Fruit fly (Drosophila melanogaster) whole organism, embryonic: ENCODE data around the gene tweek.

Experiments used
- CG11696 ChIP-seq: fragments of 200-800 bp; sonication (Bioruptor generic); IDR thresholded peaks from 2 replicates; pipeline ENCODE4 v1.3.6; 2022; ENCODE audit warnings: missing biosample characterization, missing genetic modification characterization
- CG13287 ChIP-seq: fragments of 200-800 bp; sonication (Bioruptor generic); IDR thresholded peaks from 2 replicates; pipeline ENCODE4 v1.3.6; 2022; ENCODE audit warnings: missing biosample characterization, missing genetic modification characterization; ENCODE audit not compliant: partially characterized antibody
- CG1602 ChIP-seq: fragments of 200-800 bp; sonication (Bioruptor generic); optimal IDR thresholded peaks from 3 replicates; lab custom pipeline; 2016; ENCODE audit warnings: missing biosample characterization, missing genetic modification characterization
- CG16779 ChIP-seq: fragments of 200-800 bp; sonication (Bioruptor generic); IDR thresholded peaks from 2 replicates; pipeline ENCODE4 v1.3.6; 2022; ENCODE audit warnings: missing biosample characterization, missing genetic modification characterization
- CG16813 ChIP-seq: fragments of 200-800 bp; sonication (Bioruptor generic); IDR thresholded peaks from 3 replicates; pipeline ENCODE4 v1.3.6; 2022; ENCODE audit warnings: missing biosample characterization, missing genetic modification characterization; ENCODE audit not compliant: partially characterized antibody
- CG16863 ChIP-seq: fragments of 200-800 bp; sonication (Bioruptor generic); optimal IDR thresholded peaks from 3 replicates; lab custom pipeline; 2016; ENCODE audit warnings: missing biosample characterization, missing genetic modification characterization
- CG17186 ChIP-seq: fragments of 200-800 bp; sonication (Bioruptor generic); optimal IDR thresholded peaks from 3 replicates; lab custom pipeline; 2017; ENCODE audit warnings: missing biosample characterization, missing genetic modification reagents, missing genetic modification characterization
- CG17385 ChIP-seq: fragments of 200-800 bp; sonication (Bioruptor generic); optimal IDR thresholded peaks from 3 replicates; lab custom pipeline; 2018; ENCODE audit warnings: missing biosample characterization, mild to moderate bottlenecking, missing genetic modification characterization
- CG2116 ChIP-seq: fragments of 200-800 bp; sonication (Bioruptor generic); optimal IDR thresholded peaks from 3 replicates; lab custom pipeline; 2018; ENCODE audit warnings: missing biosample characterization, mild to moderate bottlenecking, missing genetic modification characterization
- CG2120 ChIP-seq: fragments of 200-800 bp; sonication (Bioruptor generic); optimal IDR thresholded peaks from 3 replicates; lab custom pipeline; 2016; ENCODE audit warnings: missing biosample characterization, missing genetic modification characterization
- CG30020 ChIP-seq: fragments of 200-800 bp; optimal IDR thresholded peaks from 2 replicates; lab custom pipeline; 2019; ENCODE audit warnings: missing biosample characterization, mild to moderate bottlenecking, missing genetic modification characterization, moderate library complexity
- CG31441 ChIP-seq: fragments of 200-800 bp; sonication (Bioruptor generic); IDR thresholded peaks from 2 replicates; pipeline ENCODE4 v1.3.6; 2022; ENCODE audit warnings: missing biosample characterization, missing genetic modification characterization
- CG32532 ChIP-seq: fragments of 200-800 bp; sonication (Bioruptor generic); IDR thresholded peaks from 2 replicates; pipeline ENCODE4 v1.3.6; 2022; ENCODE audit warnings: missing biosample characterization, missing genetic modification characterization
- CG3407 ChIP-seq: fragments of 200-800 bp; sonication (Bioruptor generic); optimal IDR thresholded peaks from 2 replicates; lab custom pipeline; 2018; ENCODE audit warnings: missing biosample characterization, mild to moderate bottlenecking, missing genetic modification characterization
- CG34376 ChIP-seq: fragments of 200-800 bp; sonication (Bioruptor generic); optimal IDR thresholded peaks from 2 replicates; lab custom pipeline; 2018; ENCODE audit warnings: missing biosample characterization, mild to moderate bottlenecking, missing genetic modification characterization
- CG34422 ChIP-seq: fragments of 200-800 bp; sonication (Bioruptor generic); IDR thresholded peaks from 3 replicates; pipeline ENCODE4 v1.3.6; 2022; ENCODE audit warnings: missing biosample characterization, missing genetic modification characterization
- CG4854 ChIP-seq: fragments of 200-800 bp; sonication (Bioruptor generic); optimal IDR thresholded peaks from 2 replicates; lab custom pipeline; 2016; ENCODE audit warnings: missing biosample characterization, missing genetic modification characterization, inconsistent platforms
- CG8290 ChIP-seq, 3 experiments: fragments of 200-800 bp; sonication (Bioruptor generic); optimal IDR thresholded peaks; 2 replicates each; lab custom pipeline; 2016 to 2019; ENCODE audit warnings: missing biosample characterization in 3 of 3, missing genetic modification characterization in 3 of 3, mild to moderate bottlenecking in 2 of 3, moderate library complexity in 1 of 3
- CG8359 ChIP-seq: fragments of 200-800 bp; sonication (Bioruptor generic); optimal IDR thresholded peaks from 2 replicates; lab custom pipeline; 2017; ENCODE audit warnings: missing biosample characterization, mild to moderate bottlenecking, missing genetic modification characterization, borderline replicate concordance
- CG8765 ChIP-seq: fragments of 200-800 bp; sonication (Bioruptor generic); IDR thresholded peaks from 2 replicates; pipeline ENCODE4 v1.3.6; 2022; ENCODE audit warnings: missing biosample characterization, missing genetic modification characterization
- CG9932 ChIP-seq: fragments of 200-800 bp; sonication (Bioruptor generic); IDR thresholded peaks from 2 replicates; pipeline ENCODE4 v1.3.6; 2022; ENCODE audit warnings: missing biosample characterization, missing genetic modification characterization
- Camta ChIP-seq: fragments of 200-800 bp; sonication (Bioruptor generic); optimal IDR thresholded peaks from 2 replicates; lab custom pipeline; 2016; ENCODE audit warnings: missing biosample characterization, missing genetic modification characterization
- Dref ChIP-seq: fragments of 200-800 bp; sonication (Bioruptor generic); IDR thresholded peaks from 2 replicates; pipeline ENCODE4 v1.3.6; 2022; ENCODE audit warnings: missing biosample characterization, missing genetic modification characterization
- Ets65A ChIP-seq: fragments of 200-800 bp; sonication (Bioruptor generic); peaks from one replicate; lab custom pipeline; 2016; ENCODE audit warnings: missing biosample characterization, missing genetic modification characterization
- Fer1 ChIP-seq: fragments of 200-800 bp; sonication (Bioruptor generic); optimal IDR thresholded peaks from 2 replicates; lab custom pipeline; 2017; ENCODE audit warnings: missing biosample characterization, mild to moderate bottlenecking, missing genetic modification characterization
- HLH54F ChIP-seq: fragments of 200-800 bp; sonication (Bioruptor generic); optimal IDR thresholded peaks from 3 replicates; lab custom pipeline; 2016; ENCODE audit warnings: missing biosample characterization, missing genetic modification characterization
- Hmx ChIP-seq: fragments of 200-800 bp; sonication (Bioruptor generic); optimal IDR thresholded peaks from 2 replicates; lab custom pipeline; 2016; ENCODE audit warnings: missing biosample characterization, missing genetic modification characterization
- Mad ChIP-seq: fragments of 200-800 bp; sonication (Bioruptor generic); optimal IDR thresholded peaks from 2 replicates; lab custom pipeline; 2016; ENCODE audit warnings: missing biosample characterization, missing genetic modification characterization
- Mrtf ChIP-seq: fragments of 200-800 bp; sonication (Bioruptor generic); IDR thresholded peaks from 3 replicates; pipeline ENCODE4 v1.3.6; 2022; ENCODE audit warnings: missing biosample characterization, missing genetic modification characterization
- Usf ChIP-seq: fragments of 200-800 bp; sonication (Bioruptor generic); optimal IDR thresholded peaks from 2 replicates; lab custom pipeline; 2017; ENCODE audit warnings: missing genotype, missing biosample characterization, missing genetic modification characterization
- ap ChIP-seq: fragments of 200-800 bp; sonication (Bioruptor generic); IDR thresholded peaks from 2 replicates; pipeline ENCODE4 v1.3.6; 2022; ENCODE audit warnings: missing biosample characterization, missing genetic modification characterization
- bbx ChIP-seq: fragments of 200-800 bp; sonication (Bioruptor generic); IDR thresholded peaks from 2 replicates; pipeline ENCODE4 v1.3.6; 2022; ENCODE audit warnings: missing biosample characterization, missing genetic modification characterization; ENCODE audit not compliant: partially characterized antibody
- ci ChIP-seq: fragments of 200-800 bp; sonication (Bioruptor generic); IDR thresholded peaks from 3 replicates; pipeline ENCODE4 v1.3.6; 2022; ENCODE audit warnings: missing biosample characterization, missing genetic modification characterization
- grau ChIP-seq: fragments of 200-800 bp; optimal IDR thresholded peaks from 3 replicates; lab custom pipeline; 2019; ENCODE audit warnings: missing biosample characterization, mild to moderate bottlenecking, missing genetic modification characterization, moderate library complexity
- gro ChIP-seq: fragments of 200-800 bp; sonication (Bioruptor generic); optimal IDR thresholded peaks from 2 replicates; lab custom pipeline; 2016; ENCODE audit warnings: missing biosample characterization, missing genetic modification characterization
- h ChIP-seq: fragments of >200 bp; optimal IDR thresholded peaks from 2 replicates; lab custom pipeline; 2017
- lab ChIP-seq: fragments of 200-800 bp; sonication (Bioruptor generic); optimal IDR thresholded peaks from 3 replicates; lab custom pipeline; 2017; ENCODE audit warnings: missing biosample characterization, missing genetic modification characterization, mild to moderate bottlenecking, moderate library complexity, missing genetic modification reagents
- lola ChIP-seq, 3 experiments: fragments of >200 bp in 2 of 3; fragments of 200-800 bp in 1 of 3; sonication (Bioruptor generic) in 1 of 3; optimal IDR thresholded peaks; 2 replicates each; lab custom pipeline; 2017 to 2019; ENCODE audit warnings: missing biosample characterization in 3 of 3, missing genetic modification characterization in 3 of 3, mild to moderate bottlenecking in 1 of 3, moderate library complexity in 1 of 3
- lov ChIP-seq, 2 experiments: fragments of 200-800 bp in 1 of 2; fragments of >200 bp in 1 of 2; sonication (Bioruptor generic) in 1 of 2; IDR thresholded peaks in 1 of 2; optimal IDR thresholded peaks in 1 of 2; 2 replicates in 1 of 2; 3 replicates in 1 of 2; pipeline versions ENCODE4 v1.3.6 to Lab custom; 2017 to 2022; ENCODE audit warnings: missing biosample characterization in 1 of 2, missing genetic modification characterization in 1 of 2
- nau ChIP-seq: fragments of 200-800 bp; sonication (Bioruptor generic); optimal IDR thresholded peaks from 3 replicates; lab custom pipeline; 2017; ENCODE audit warnings: missing biosample characterization, mild to moderate bottlenecking, missing genetic modification characterization, missing genetic modification reagents
- nmo ChIP-seq: fragments of 200-800 bp; sonication (Bioruptor generic); optimal IDR thresholded peaks from 2 replicates; lab custom pipeline; 2018; ENCODE audit warnings: missing biosample characterization, mild to moderate bottlenecking, missing genetic modification characterization, moderate library complexity
- p53 ChIP-seq: fragments of 200-800 bp; sonication (Bioruptor generic); optimal IDR thresholded peaks from 2 replicates; lab custom pipeline; 2016; ENCODE audit warnings: missing biosample characterization, missing genetic modification characterization
- pita ChIP-seq: fragments of 200-800 bp; sonication (Bioruptor generic); optimal IDR thresholded peaks from 2 replicates; lab custom pipeline; 2017; ENCODE audit warnings: missing biosample characterization, mild to moderate bottlenecking, missing genetic modification characterization
- row ChIP-seq: fragments of 200-800 bp; sonication (Bioruptor generic); IDR thresholded peaks from 3 replicates; pipeline ENCODE4 v1.3.6; 2022; ENCODE audit warnings: missing biosample characterization, missing genetic modification characterization
- shn ChIP-seq: fragments of 200-800 bp; sonication (Bioruptor generic); optimal IDR thresholded peaks from 3 replicates; lab custom pipeline; 2016; ENCODE audit warnings: missing biosample characterization, missing genetic modification characterization
- sisA ChIP-seq: fragments of 200-800 bp; sonication (Bioruptor generic); IDR thresholded peaks from 2 replicates; pipeline ENCODE4 v1.3.6; 2022; ENCODE audit warnings: missing biosample characterization, missing genetic modification characterization
- sna ChIP-seq: fragments of 200-800 bp; sonication (Bioruptor generic); IDR thresholded peaks from 2 replicates; pipeline ENCODE4 v1.3.6; 2022; ENCODE audit warnings: missing biosample characterization, missing genetic modification characterization; ENCODE audit not compliant: partially characterized antibody
- so ChIP-seq: fragments of 200-800 bp; sonication (Bioruptor generic); IDR thresholded peaks from 3 replicates; pipeline ENCODE4 v1.3.6; 2022; ENCODE audit warnings: missing biosample characterization, missing genetic modification characterization
- sob ChIP-seq: fragments of 200-800 bp; sonication (Bioruptor generic); IDR thresholded peaks from 2 replicates; pipeline ENCODE4 v1.3.6; 2022; ENCODE audit warnings: missing biosample characterization, missing genetic modification characterization
- tna ChIP-seq: fragments of 200-800 bp; sonication (Bioruptor generic); IDR thresholded peaks from 2 replicates; pipeline ENCODE4 v1.3.6; 2022; ENCODE audit warnings: missing biosample characterization, missing genetic modification characterization; ENCODE audit not compliant: partially characterized antibody

tweek gene

dm6 chr2L:16880930-16881329 lies 7.4 kb upstream of the tweek start (continued):
- TF ChIP-seq shn (GFP tag; lab: Kevin White, UChicago) = no peak
- peak; percentile 66; the same call in 2 of the 3 replicates for TF ChIP-seq ci (GFP tag; lab: Robert Waterston, UW)
- TF ChIP-seq CG16863 (GFP tag; lab: Kevin White, UChicago) = no peak
- no peak for TF ChIP-seq nau (GFP tag; lab: Kevin White, UChicago)
- TF ChIP-seq CG2116 (GFP tag; lab: Kevin White, UChicago) = no peak
- TF ChIP-seq CG4854 = no peak
- no peak for TF ChIP-seq CG8290 (GFP tag; optimal IDR thresholded peaks at IDR 0.05; lab: Kevin White, UChicago)
- TF ChIP-seq CG8290 (tag; optimal IDR thresholded peaks at IDR 0.05; lab: Kevin White, UChicago) = peak in 1 of 2 experiments; percentile 64
- TF ChIP-seq CG31441 (GFP tag; lab: Robert Waterston, UW) = no peak
- no peak for TF ChIP-seq CG3407
- TF ChIP-seq Camta (GFP tag; lab: Kevin White, UChicago) = no peak
- no peak for TF ChIP-seq pita (GFP tag; lab: Kevin White, UChicago)
- TF ChIP-seq row (GFP tag; lab: Robert Waterston, UW) = peak; percentile 15; the same call in 1 of the 3 replicates
- TF ChIP-seq h (lab: Kevin White, UChicago) = no peak
- no peak for TF ChIP-seq CG16813 (GFP tag; lab: Robert Waterston, UW)
- TF ChIP-seq CG9932 (GFP tag; lab: Robert Waterston, UW) = peak; percentile 39; the same call in 1 of the 2 replicates
- TF ChIP-seq Fer1 (GFP tag; lab: Kevin White, UChicago) = peak; percentile 42
- no peak for TF ChIP-seq CG1602
- TF ChIP-seq sisA (GFP tag; lab: Robert Waterston, UW) = no peak
- no peak for TF ChIP-seq grau (tag; lab: Kevin White, UChicago)
- no peak for TF ChIP-seq Hmx (GFP tag; lab: Kevin White, UChicago)
- TF ChIP-seq ap (GFP tag; lab: Robert Waterston, UW) = no peak
- no peak for TF ChIP-seq sna (GFP tag; lab: Robert Waterston, UW)
- TF ChIP-seq CG34376 = peak; percentile 54
- peak; percentile 47; the same call in 1 of the 2 replicates for TF ChIP-seq bbx
- peak; percentile 59 for TF ChIP-seq CG13287 (GFP tag; lab: Robert Waterston, UW)
- TF ChIP-seq CG8359 = no peak
- 0 out of 3 replicates have a peak, but pooled peaks have one; percentile 4 for TF ChIP-seq Mrtf
- TF ChIP-seq CG11696 (GFP tag; lab: Robert Waterston, UW) = no peak
- no peak for TF ChIP-seq Usf (GFP tag; lab: Kevin White, UChicago)
- TF ChIP-seq tna (GFP tag; lab: Robert Waterston, UW) = 0 out of 2 replicates have a peak, but pooled peaks have one; percentile 12
- no peak for TF ChIP-seq HLH54F (GFP tag; lab: Kevin White, UChicago)
- no peak for TF ChIP-seq Mad (GFP tag; lab: Kevin White, UChicago)
- TF ChIP-seq CG16779 (GFP tag; lab: Robert Waterston, UW) = no peak
- TF ChIP-seq Dref (GFP tag; lab: Robert Waterston, UW) = 0 out of 2 replicates have a peak, but pooled peaks have one; percentile 17
- no peak for TF ChIP-seq CG17186
- TF ChIP-seq CG32532 (GFP tag; lab: Robert Waterston, UW) = peak; percentile 52; the same call in 1 of the 2 replicates
- TF ChIP-seq CG34422 (GFP tag; lab: Robert Waterston, UW) = peak; percentile 16; the same call in 1 of the 3 replicates
- TF ChIP-seq lab = peak; percentile 44
- TF ChIP-seq CG17385 (GFP tag; lab: Kevin White, UChicago) = no peak
- TF ChIP-seq CG2120 (GFP tag; lab: Kevin White, UChicago) = peak; percentile 10
- TF ChIP-seq nmo (GFP tag; lab: Kevin White, UChicago) = no peak
- no peak for TF ChIP-seq p53
- peak; percentile 21; the same call in 1 of the 2 replicates for TF ChIP-seq sob (GFP tag; lab: Robert Waterston, UW)
- TF ChIP-seq CG8765 = no peak
- TF ChIP-seq CG30020 (tag; lab: Kevin White, UChicago) = no peak
- TF ChIP-seq lov (optimal IDR thresholded peaks at IDR 0.05; lab: Kevin White, UChicago) = no peak
- TF ChIP-seq lov (GFP tag; IDR thresholded peaks at IDR 0.05; lab: Robert Waterston, UW) = no peak
- no peak for TF ChIP-seq lola (GFP tag; optimal IDR thresholded peaks at IDR 0.05; lab: Kevin White, UChicago)
- TF ChIP-seq so (GFP tag; lab: Robert Waterston, UW) = peak; percentile 24; the same call in 1 of the 3 replicates
- no peak for TF ChIP-seq gro (GFP tag; lab: Kevin White, UChicago)
- TF ChIP-seq Ets65A (GFP tag; lab: Kevin White, UChicago) = peak; percentile 26
